Worm (Caenorhabditis elegans): ENCODE results near the gene F35E8.10.
A peak's percentile ranks its signal among the peaks of the same experiment; 100 is the strongest.

ce11 chrV:15921102-15921501 lies 929 bp upstream of the F35E8.10 start, which contains the start of gene cdr-1:
- no peak for TF ChIP-seq ztf-11 (tag; optimal IDR thresholded peaks at IDR 0.05)
- TF ChIP-seq skn-1 (tag; optimal IDR thresholded peaks at IDR 0.05): no peak
- TF ChIP-seq unc-62 (GFP tag; optimal IDR thresholded peaks at IDR 0.05 in 1 of 2): peak in 1 of 2 experiments; percentile 36
- TF ChIP-seq unc-62 (tag; optimal IDR thresholded peaks at IDR 0.05): no peak
- TF ChIP-seq nhr-6 (tag; optimal IDR thresholded peaks at IDR 0.05): no peak

All from whole organism, L4 larva.